Worm (Caenorhabditis elegans): ENCODE data around the gene twk-36.

DNA sequence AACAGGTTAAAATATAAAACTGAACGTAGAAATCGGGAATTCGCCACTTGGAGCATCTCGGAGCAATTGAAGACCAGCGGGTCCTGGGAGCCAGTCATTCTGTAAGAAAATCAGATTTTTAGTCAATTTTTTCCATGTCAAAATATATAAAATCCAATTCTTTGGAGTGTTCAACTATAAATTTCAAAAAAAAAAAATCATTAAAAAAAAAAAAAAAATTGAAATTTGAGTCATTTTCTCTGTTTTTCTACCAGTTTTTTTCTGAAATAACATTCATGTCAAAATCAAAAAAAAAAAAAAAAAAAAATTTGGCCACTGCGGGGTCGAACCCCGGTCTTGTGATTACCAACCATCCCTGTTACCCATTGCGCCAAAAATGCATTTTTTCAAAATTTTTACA lies 36.7 kb upstream of the twk-36 start, which contains the start of gene srab-12:
- no peak for TF ChIP-seq pes-1 (GFP tag; IDR thresholded peaks at IDR 0.05)
- no peak for TF ChIP-seq flt-1 (GFP tag; IDR thresholded peaks at IDR 0.05)
- TF ChIP-seq ceh-36 (tag; optimal IDR thresholded peaks at IDR 0.05): no peak
- TF ChIP-seq B0310.2 (tag; optimal IDR thresholded peaks at IDR 0.05): no peak
